Worm (Caenorhabditis elegans) whole organism, L4/young adult: Measurements from ENCODE around the gene tnc-2.

Experiments
- W03F9.2 ChIP-seq: fragments of 150-350 bp; optimal IDR thresholded peaks from 2 replicates; lab custom pipeline; 2014; ENCODE audit warnings: missing biosample characterization, missing genetic modification characterization
- dao-5 ChIP-seq: sonication (generic microtip); optimal IDR thresholded peaks from 2 replicates; lab custom pipeline; 2016; ENCODE audit warnings: missing genotype, missing genetic modification characterization, moderate library complexity, missing compliant biosample characterization
- him-1 ChIP-seq: sonication (generic microtip); optimal IDR thresholded peaks from 2 replicates; lab custom pipeline; 2016; ENCODE audit warnings: missing genotype, missing genetic modification reagents, missing genetic modification characterization, missing compliant biosample characterization

tnc-2 gene

ce11 chrII:10513377-10513776 lies 46.7 kb downstream of the tnc-2 start:
- TF ChIP-seq W03F9.2 (tag; lab: Kevin White, UChicago): no peak
- no peak for TF ChIP-seq dao-5 (tag; lab: Kevin White, UChicago)
- TF ChIP-seq him-1 (tag; lab: Kevin White, UChicago): no peak

DNA sequence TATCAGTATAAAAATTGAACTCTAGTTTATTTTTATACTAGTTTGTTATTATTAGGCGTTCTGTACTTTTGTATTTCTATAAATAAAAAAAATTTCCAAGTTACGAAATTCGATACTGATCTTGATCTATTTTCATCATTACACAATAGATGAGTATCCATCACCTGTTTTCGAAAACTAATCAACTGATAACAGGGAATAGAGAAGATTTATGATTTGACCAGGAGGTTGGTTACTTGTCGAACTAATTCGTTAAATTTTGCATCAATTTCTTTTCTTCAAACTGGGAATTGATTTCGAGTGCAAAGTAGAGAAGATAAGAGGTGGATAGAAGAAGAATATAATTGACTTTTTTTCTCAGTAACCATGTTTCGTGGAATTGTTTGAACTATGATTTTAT lies 48.8 kb downstream of the tnc-2 start:
- no peak for TF ChIP-seq him-1 (tag; lab: Kevin White, UChicago)
- no peak for TF ChIP-seq W03F9.2 (tag; lab: Kevin White, UChicago)
- TF ChIP-seq dao-5 (tag; lab: Kevin White, UChicago): no peak

DNA sequence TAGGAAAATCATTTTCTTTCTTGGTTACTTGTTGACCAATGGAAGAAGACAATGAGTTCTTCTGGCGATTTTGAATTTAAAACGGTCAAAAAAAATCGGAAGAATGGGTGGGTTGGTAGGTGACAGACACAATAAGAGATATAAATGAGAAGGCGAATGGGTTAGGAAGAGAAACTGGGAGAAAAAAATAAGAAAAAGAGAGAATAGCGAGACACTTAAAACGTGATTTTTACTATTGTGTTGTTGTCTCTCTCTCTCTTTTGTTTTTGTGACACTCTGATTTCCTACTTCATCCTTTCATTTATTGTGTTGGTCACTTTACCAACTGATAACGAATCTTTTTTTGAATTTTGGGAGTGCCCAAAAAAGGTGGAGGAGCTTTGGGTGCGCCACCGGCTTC lies 49.7 kb downstream of the tnc-2 start:
- TF ChIP-seq dao-5 (tag; lab: Kevin White, UChicago): no peak
- TF ChIP-seq W03F9.2 (tag; lab: Kevin White, UChicago): no peak
- no peak for TF ChIP-seq him-1 (tag; lab: Kevin White, UChicago)
